Worm (Caenorhabditis elegans) whole organism, L1 larva: ENCODE data around the gene srbc-65.
A peak's percentile ranks its signal among the peaks of the same experiment; 100 is the strongest.

Experiments used
- C16A3.4 ChIP-seq: fragments of 150-350 bp; optimal IDR thresholded peaks from 2 replicates; lab custom pipeline; 2014; ENCODE audit warnings: missing biosample characterization, missing genetic modification characterization
- F16B12.6 ChIP-seq: fragments of 150-350 bp; optimal IDR thresholded peaks from 2 replicates; lab custom pipeline; 2014; ENCODE audit warnings: missing biosample characterization, missing genetic modification characterization
- Y116A8C.19 ChIP-seq: sonication (generic microtip); optimal IDR thresholded peaks from 2 replicates; lab custom pipeline; 2016; ENCODE audit warnings: missing compliant biosample characterization, missing genetic modification characterization, borderline replicate concordance
- aly-2 ChIP-seq: fragments of 150-350 bp; optimal IDR thresholded peaks from 2 replicates; lab custom pipeline; 2014; ENCODE audit warnings: missing biosample characterization, missing genetic modification characterization
- ama-1 ChIP-seq: fragments of 150-350 bp; optimal IDR thresholded peaks from 2 replicates; lab custom pipeline; 2014
- ceh-63 ChIP-seq: fragments of 200-800 bp; sonication (Bioruptor generic); optimal IDR thresholded peaks from 2 replicates; lab custom pipeline; 2018; ENCODE audit warnings: mild to moderate bottlenecking, missing genetic modification characterization, missing compliant biosample characterization
- ceh-8 ChIP-seq: fragments of 200-800 bp; sonication (Bioruptor generic); optimal IDR thresholded peaks from 2 replicates; lab custom pipeline; 2018; ENCODE audit warnings: mild to moderate bottlenecking, missing genetic modification characterization, moderate library complexity, missing compliant biosample characterization
- ceh-82 ChIP-seq, 3 experiments: fragments of 150-350 bp in 1 of 3; sonication (generic microtip) in 2 of 3; optimal IDR thresholded peaks; 2 replicates each; lab custom pipeline; 2014 to 2017; ENCODE audit warnings: missing biosample characterization in 3 of 3, missing genetic modification characterization in 3 of 3
- ceh-88 ChIP-seq: fragments of 200-800 bp; sonication (Bioruptor generic); IDR thresholded peaks from 2 replicates; pipeline ENCODE4 v1.3.6; 2022; ENCODE audit warnings: missing genetic modification characterization, missing compliant biosample characterization
- ceh-90 ChIP-seq: sonication (generic microtip); optimal IDR thresholded peaks from 2 replicates; lab custom pipeline; 2016; ENCODE audit warnings: missing genetic modification characterization, missing compliant biosample characterization
- ces-1 ChIP-seq: fragments of 150-350 bp; optimal IDR thresholded peaks from 2 replicates; lab custom pipeline; 2014; ENCODE audit warnings: missing biosample characterization, missing genetic modification reagents, missing genetic modification characterization
- dsc-1 ChIP-seq: sonication (generic microtip); optimal IDR thresholded peaks from 2 replicates; lab custom pipeline; 2016; ENCODE audit warnings: mild to moderate bottlenecking, missing genetic modification characterization, missing compliant biosample characterization
- efl-1 ChIP-seq, 4 experiments: fragments of 150-350 bp; optimal IDR thresholded peaks in 3 of 4; peaks in 1 of 4; 1 replicate in 1 of 4; 2 replicates in 3 of 4; lab custom pipeline; 2014; ENCODE audit warnings: missing biosample characterization in 2 of 4, missing genetic modification characterization in 2 of 4, missing genetic modification reagents in 2 of 4
- egl-27 ChIP-seq, 2 experiments: fragments of 150-350 bp in 1 of 2; sonication (generic microtip); optimal IDR thresholded peaks; 3 replicates each; lab custom pipeline; 2017 to 2018; ENCODE audit warnings: missing biosample characterization in 2 of 2, missing genetic modification characterization in 2 of 2, missing genetic modification reagents in 2 of 2
- elt-3 ChIP-seq, 6 experiments: fragments of 150-350 bp in 1 of 6; sonication (generic microtip); optimal IDR thresholded peaks; 2 replicates each; lab custom pipeline; 2017 to 2018; ENCODE audit warnings: missing biosample characterization in 6 of 6, missing genetic modification characterization in 6 of 6, inconsistent platforms in 1 of 6
- ets-5 ChIP-seq: fragments of 200-800 bp; sonication (Bioruptor generic); IDR thresholded peaks from 2 replicates; pipeline ENCODE4 v1.3.6; 2022; ENCODE audit warnings: missing genetic modification characterization, missing compliant biosample characterization
- fkh-10 ChIP-seq: sonication (generic microtip); optimal IDR thresholded peaks from 2 replicates; lab custom pipeline; 2017; ENCODE audit warnings: missing biosample characterization, missing genetic modification reagents, missing genetic modification characterization
- fkh-4 ChIP-seq: sonication (generic microtip); optimal IDR thresholded peaks from 2 replicates; lab custom pipeline; 2016; ENCODE audit warnings: missing compliant biosample characterization, missing genetic modification characterization, borderline replicate concordance
- fkh-8 ChIP-seq: sonication (generic microtip); optimal IDR thresholded peaks from 2 replicates; lab custom pipeline; 2016; ENCODE audit warnings: mild to moderate bottlenecking, missing genetic modification characterization, missing compliant biosample characterization
- hlh-4 ChIP-seq: sonication (generic microtip); optimal IDR thresholded peaks from 2 replicates; lab custom pipeline; 2016; ENCODE audit warnings: mild to moderate bottlenecking, missing genetic modification characterization, missing compliant biosample characterization
- jun-1 ChIP-seq: fragments of 150-350 bp; optimal IDR thresholded peaks from 2 replicates; lab custom pipeline; 2014; ENCODE audit warnings: missing biosample characterization, missing genetic modification reagents, missing genetic modification characterization
- lin-13 ChIP-seq: fragments of 150-350 bp; optimal IDR thresholded peaks from 2 replicates; lab custom pipeline; 2014; ENCODE audit warnings: missing biosample characterization, missing genetic modification reagents, missing genetic modification characterization
- lin-35 ChIP-seq, 2 experiments: fragments of 150-350 bp; optimal IDR thresholded peaks; 2 replicates each; lab custom pipeline; 2014; ENCODE audit warnings: missing biosample characterization in 2 of 2, missing genetic modification characterization in 2 of 2, missing genetic modification reagents in 2 of 2
- mab-9 ChIP-seq: fragments of 200-800 bp; sonication (Bioruptor generic); IDR thresholded peaks from 2 replicates; pipeline ENCODE4 v1.3.6; 2022; ENCODE audit warnings: missing genetic modification reagents, missing genetic modification characterization, missing compliant biosample characterization
- mef-2 ChIP-seq: fragments of 150-350 bp; optimal IDR thresholded peaks from 2 replicates; lab custom pipeline; 2014; ENCODE audit warnings: missing biosample characterization, missing genetic modification characterization
- mep-1 ChIP-seq: fragments of 150-350 bp; optimal IDR thresholded peaks from 2 replicates; lab custom pipeline; 2014; ENCODE audit warnings: missing biosample characterization, missing genetic modification characterization
- nhr-19 ChIP-seq: fragments of 200-800 bp; sonication (Bioruptor generic); conservative IDR thresholded peaks from 2 replicates; pipeline ENCODE4 v1.3.6; 2022; ENCODE audit warnings: missing genetic modification characterization, missing compliant biosample characterization
- nhr-20 ChIP-seq: sonication (generic microtip); optimal IDR thresholded peaks from 2 replicates; lab custom pipeline; 2016; ENCODE audit warnings: mild to moderate bottlenecking, missing genetic modification characterization, missing compliant biosample characterization
- nhr-28 ChIP-seq: fragments of 150-350 bp; optimal IDR thresholded peaks from 2 replicates; lab custom pipeline; 2014; ENCODE audit warnings: missing biosample characterization, missing genetic modification characterization
- nhr-47 ChIP-seq: sonication (generic microtip); optimal IDR thresholded peaks from 2 replicates; lab custom pipeline; 2016; ENCODE audit warnings: mild to moderate bottlenecking, missing genetic modification characterization, moderate library complexity, missing compliant biosample characterization
- nhr-71 ChIP-seq: sonication (generic microtip); optimal IDR thresholded peaks from 2 replicates; lab custom pipeline; 2016; ENCODE audit warnings: mild to moderate bottlenecking, missing genetic modification characterization, moderate library complexity, missing compliant biosample characterization
- nhr-84 ChIP-seq: sonication (generic microtip); optimal IDR thresholded peaks from 2 replicates; lab custom pipeline; 2017; ENCODE audit warnings: missing biosample characterization, missing genetic modification characterization
- nhr-85 ChIP-seq: sonication (generic microtip); peaks from one replicate; lab custom pipeline; 2016; ENCODE audit warnings: missing genetic modification characterization, inconsistent platforms, missing compliant biosample characterization
- pag-3 ChIP-seq: sonication (generic microtip); optimal IDR thresholded peaks from 2 replicates; lab custom pipeline; 2017; ENCODE audit warnings: missing genetic modification characterization, mild to moderate bottlenecking, missing compliant biosample characterization, antibody characterized with exemption, borderline replicate concordance; ENCODE audit not compliant: insufficient read depth
- pax-3 ChIP-seq: fragments of 200-800 bp; sonication (Bioruptor generic); optimal IDR thresholded peaks from 2 replicates; lab custom pipeline; 2018; ENCODE audit warnings: mild to moderate bottlenecking, missing genetic modification characterization, moderate library complexity, missing compliant biosample characterization
- pqm-1 ChIP-seq: sonication (generic microtip); optimal IDR thresholded peaks from 3 replicates; lab custom pipeline; 2017; ENCODE audit warnings: missing biosample characterization, missing genetic modification characterization
- snpc-4 ChIP-seq: fragments of 150-350 bp; optimal IDR thresholded peaks from 2 replicates; lab custom pipeline; 2014; ENCODE audit warnings: missing biosample characterization, missing genetic modification characterization
- snu-23 ChIP-seq: sonication (generic microtip); optimal IDR thresholded peaks from 2 replicates; lab custom pipeline; 2016; ENCODE audit warnings: missing genetic modification characterization, missing compliant biosample characterization
- sox-4 ChIP-seq: sonication (generic microtip); optimal IDR thresholded peaks from 2 replicates; lab custom pipeline; 2016; ENCODE audit warnings: missing genetic modification characterization, missing compliant biosample characterization
- sptf-1 ChIP-seq: fragments of 150-350 bp; optimal IDR thresholded peaks from 2 replicates; lab custom pipeline; 2014; ENCODE audit warnings: missing biosample characterization, missing genetic modification characterization
- sup-37 ChIP-seq: fragments of 200-800 bp; sonication (Bioruptor generic); optimal IDR thresholded peaks from 2 replicates; lab custom pipeline; 2018; ENCODE audit warnings: mild to moderate bottlenecking, missing genetic modification characterization, missing compliant biosample characterization
- swsn-7 ChIP-seq: sonication (generic microtip); optimal IDR thresholded peaks from 2 replicates; lab custom pipeline; 2016; ENCODE audit warnings: missing genetic modification characterization, missing compliant biosample characterization
- tlp-1 ChIP-seq: fragments of 150-350 bp; optimal IDR thresholded peaks from 2 replicates; lab custom pipeline; 2014; ENCODE audit warnings: missing biosample characterization, missing genetic modification characterization
- unc-130 ChIP-seq: fragments of 150-350 bp; optimal IDR thresholded peaks from 2 replicates; lab custom pipeline; 2017; ENCODE audit warnings: missing biosample characterization, missing genetic modification characterization, inconsistent platforms
- unc-30 ChIP-seq: sonication (generic microtip); optimal IDR thresholded peaks from 2 replicates; lab custom pipeline; 2017; ENCODE audit warnings: missing biosample characterization, missing genetic modification characterization
- unc-62 ChIP-seq: fragments of 150-350 bp; optimal IDR thresholded peaks from 2 replicates; lab custom pipeline; 2014; ENCODE audit warnings: missing biosample characterization, missing genetic modification reagents, missing genetic modification characterization
- ztf-4 ChIP-seq: fragments of 150-350 bp; optimal IDR thresholded peaks from 2 replicates; lab custom pipeline; 2014; ENCODE audit warnings: missing biosample characterization, missing genetic modification characterization

srbc-65 gene

DNA sequence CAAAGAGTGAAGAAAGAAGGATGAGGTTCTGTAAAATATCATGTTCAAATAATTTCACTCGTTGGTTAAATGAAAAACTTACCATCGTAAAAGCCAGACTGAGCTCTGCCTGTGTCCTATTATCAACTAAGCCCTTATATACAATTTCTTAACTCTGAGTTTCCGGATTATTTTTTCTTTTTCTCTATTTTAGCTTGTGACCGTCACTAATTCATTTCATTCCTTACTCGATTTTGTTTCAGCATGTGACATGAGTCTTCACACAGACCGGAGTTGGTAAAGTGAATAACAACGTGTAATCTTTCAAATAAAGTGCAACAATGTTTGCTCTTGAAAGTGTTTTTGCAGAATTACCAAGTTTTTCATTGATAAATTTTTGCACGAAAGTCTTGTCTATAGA lies 16.8 kb upstream of the srbc-65 start, which contains the start of gene cpr-2:
Gene cpr-2, minus strand, starts transcription at position 101 of the 400 bp plus-strand sequence.
- no peak for TF ChIP-seq ets-5 (GFP tag; lab: Robert Waterston, UW)
- no peak for TF ChIP-seq pax-3 (tag; lab: Kevin White, UChicago)
- TF ChIP-seq ceh-82 (tag; optimal IDR thresholded peaks at IDR 0.05; lab: Kevin White, UChicago) = no peak
- no peak for TF ChIP-seq nhr-47 (tag; lab: Kevin White, UChicago)
- no peak for TF ChIP-seq jun-1 (tag; lab: Kevin White, UChicago)
- no peak for TF ChIP-seq nhr-71 (tag; lab: Kevin White, UChicago)
- no peak for TF ChIP-seq fkh-4 (tag; lab: Kevin White, UChicago)
- TF ChIP-seq aly-2 = no peak
- TF ChIP-seq nhr-85 (tag; lab: Kevin White, UChicago) = no peak
- TF ChIP-seq fkh-8 = no peak
- no peak for TF ChIP-seq snpc-4 (tag; lab: Kevin White, UChicago)
- no peak for TF ChIP-seq nhr-19 (GFP tag; lab: Robert Waterston, UW)
- no peak for TF ChIP-seq ama-1 (lab: Kevin White, UChicago)
- no peak for TF ChIP-seq sox-4 (tag; lab: Kevin White, UChicago)
- no peak for TF ChIP-seq mef-2 (tag; lab: Kevin White, UChicago)
- TF ChIP-seq tlp-1 = no peak
- no peak for TF ChIP-seq pag-3
- TF ChIP-seq efl-1 (optimal IDR thresholded peaks at IDR 0.05; lab: Kevin White, UChicago) = no peak
- no peak for TF ChIP-seq efl-1 (GFP tag; optimal IDR thresholded peaks at IDR 0.05 in 1 of 2; lab: Kevin White, UChicago)
- no peak for TF ChIP-seq ztf-4 (tag; lab: Kevin White, UChicago)
- TF ChIP-seq swsn-7 = no peak

DNA sequence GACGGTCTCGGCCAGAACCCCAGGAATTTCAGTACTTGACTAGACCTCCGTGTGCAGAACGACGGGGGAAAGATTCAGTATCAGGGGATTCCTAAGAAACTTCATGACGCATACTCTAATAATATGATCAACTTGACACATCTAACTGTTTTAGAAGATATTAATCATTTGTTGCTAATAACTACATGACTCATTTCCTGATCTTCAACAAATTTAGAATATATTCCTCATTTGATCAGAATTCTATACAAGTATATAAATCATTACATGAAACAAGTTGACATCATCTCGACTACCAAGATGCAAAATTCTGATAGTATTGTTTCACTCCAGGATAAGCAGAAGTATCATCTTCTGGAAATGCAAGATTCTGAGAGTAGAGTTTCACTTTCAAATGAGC lies 15.6 kb upstream of the srbc-65 start, which contains the start of gene Y32B12B.8:
Gene Y32B12B.8, plus strand, starts transcription at position 301 of the 400 bp plus-strand sequence.
- TF ChIP-seq lin-35 (GFP tag; optimal IDR thresholded peaks at IDR 0.05; lab: Kevin White, UChicago) (no peak), ceh-8 (GFP tag; lab: Kevin White, UChicago) (no peak), mef-2 (tag; lab: Kevin White, UChicago) (no peak), ztf-4 (tag; lab: Kevin White, UChicago) (no peak), elt-3 (tag; optimal IDR thresholded peaks at IDR 0.05; lab: Kevin White, UChicago) (no peak), nhr-20 (no peak), nhr-28 (tag; lab: Kevin White, UChicago) (no peak), C16A3.4 (tag; lab: Kevin White, UChicago) (no peak)
- TF ChIP-seq, all 84 proteins: peak for 0

DNA sequence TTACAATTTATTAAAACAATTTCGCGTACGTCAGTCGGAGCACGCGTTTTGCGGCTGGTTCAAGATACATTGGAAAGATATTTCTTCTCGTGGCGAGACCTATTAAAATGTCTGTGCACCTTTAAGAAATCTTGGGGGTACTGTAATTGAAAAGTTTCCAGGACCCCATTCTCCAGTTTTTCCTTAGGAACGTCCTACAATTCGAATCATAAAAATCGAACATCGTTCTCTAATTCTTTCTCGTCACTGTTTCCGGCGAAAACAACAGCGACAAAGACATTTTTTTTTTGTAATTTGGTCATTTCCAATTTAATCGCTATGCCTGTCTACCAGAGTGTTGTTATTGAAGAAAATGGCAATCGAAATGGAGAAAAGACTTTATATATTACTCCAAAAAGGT lies 14.1 kb upstream of the srbc-65 start, which contains the start of gene Y32B12B.1:
Gene Y32B12B.1, plus strand, starts transcription at position 301 of the 400 bp plus-strand sequence.
- TF ChIP-seq dsc-1 (tag; lab: Kevin White, UChicago) (no peak), sptf-1 (tag; lab: Kevin White, UChicago) (no peak), pag-3 (no peak), sup-37 (no peak), mab-9 (GFP tag; lab: Robert Waterston, UW) (no peak), ceh-90 (tag; lab: Kevin White, UChicago) (no peak), snu-23 (GFP tag; lab: Kevin White, UChicago) (no peak), ceh-63 (no peak), nhr-19 (GFP tag; lab: Robert Waterston, UW) (no peak), nhr-84 (no peak), hlh-4 (tag; lab: Kevin White, UChicago) (no peak), elt-3 (tag; optimal IDR thresholded peaks at IDR 0.05; lab: Kevin White, UChicago) (no peak)

DNA sequence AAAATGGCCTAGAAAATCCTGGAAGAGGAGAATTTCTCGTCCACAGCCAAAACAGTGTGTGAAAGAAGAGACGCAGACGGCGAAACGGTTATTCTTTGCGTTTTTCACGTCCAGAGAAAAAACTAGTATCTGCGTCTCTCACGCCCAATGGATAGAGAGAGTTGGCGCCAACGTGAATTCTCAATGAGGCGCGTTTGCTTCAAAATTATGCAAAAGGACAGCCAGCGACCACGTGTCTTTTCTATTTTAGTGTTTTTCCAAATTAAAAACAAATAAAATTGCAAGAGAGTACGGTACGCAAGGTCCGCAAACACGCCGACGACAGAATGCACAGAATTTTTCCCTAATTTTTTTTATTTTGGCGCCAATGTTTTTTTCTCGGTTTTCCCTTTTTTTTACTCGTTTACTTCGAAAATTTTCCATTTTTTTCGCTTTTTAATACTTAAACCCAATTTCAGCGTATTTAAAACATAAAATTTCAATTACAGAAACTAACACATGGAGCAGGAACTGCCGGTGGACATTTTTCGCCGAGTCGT lies 12.8 kb upstream of the srbc-65 start, which contains the start of gene Y32B12B.2:
Gene Y32B12B.2, plus strand, starts transcription at position 489 of the 539 bp plus-strand sequence.
- no peak for TF ChIP-seq pqm-1 (tag; lab: Kevin White, UChicago)
- no peak for TF ChIP-seq unc-62 (GFP tag; lab: Kevin White, UChicago)
- TF ChIP-seq fkh-10 = no peak
- TF ChIP-seq egl-27 (tag; optimal IDR thresholded peaks at IDR 0.05; lab: Kevin White, UChicago) = no peak
- TF ChIP-seq ceh-88 (GFP tag; lab: Robert Waterston, UW) = no peak
- no peak for TF ChIP-seq unc-30 (tag; lab: Kevin White, UChicago)
- TF ChIP-seq ceh-82 (tag; optimal IDR thresholded peaks at IDR 0.05; lab: Kevin White, UChicago) = peak; percentile 43 to 56 (median 45)
- no peak for TF ChIP-seq hlh-4 (tag; lab: Kevin White, UChicago)
- TF ChIP-seq swsn-7 = peak; percentile 51
- no peak for TF ChIP-seq mep-1 (tag; lab: Kevin White, UChicago)
- TF ChIP-seq unc-130 (tag; lab: Kevin White, UChicago) = peak; percentile 8
- peak; percentile 3 for TF ChIP-seq lin-13 (GFP tag; lab: Kevin White, UChicago)
- no peak for TF ChIP-seq ces-1 (GFP tag; lab: Kevin White, UChicago)
- no peak for TF ChIP-seq Y116A8C.19 (tag; lab: Kevin White, UChicago)
- TF ChIP-seq lin-35 (GFP tag; optimal IDR thresholded peaks at IDR 0.05; lab: Kevin White, UChicago) = peak; percentile 73 to 89
- peak; percentile 38 for TF ChIP-seq fkh-8
- TF ChIP-seq aly-2 = no peak
- peak; percentile 88 for TF ChIP-seq F16B12.6 (tag; lab: Kevin White, UChicago)
- TF ChIP-seq dsc-1 (tag; lab: Kevin White, UChicago) = peak; percentile 58
